Worm (Caenorhabditis elegans): Measurements from ENCODE around the gene C54F6.18.

Gene C54F6.18

ce11 chrV:7521304-7521703, 4.5 kb upstream of the C54F6.18 start:
- no peak for TF ChIP-seq unc-62 (GFP tag; optimal IDR thresholded peaks at IDR 0.05)

ce11 chrV:7522279-7522678, 3.5 kb upstream of the C54F6.18 start, which contains the start of gene C54F6.15:
TSS of gene C54F6.15 (minus strand) at chrV:7522379.
- TF ChIP-seq unc-62 (GFP tag; optimal IDR thresholded peaks at IDR 0.05) = no peak

ce11 chrV:7523392-7523791, 2.4 kb upstream of the C54F6.18 start, which contains the start of gene C54F6.6:
TSS of gene C54F6.6 (plus strand) at chrV:7523692.
- no peak for TF ChIP-seq unc-62 (GFP tag; optimal IDR thresholded peaks at IDR 0.05)

- no peak for TF ChIP-seq unc-62 (GFP tag; optimal IDR thresholded peaks at IDR 0.05)
These were observed 1.3 kb upstream of the C54F6.18 start, which contains the start of gene C54F6.20 for ce11 chrV:7524447-7524846. TSS of gene C54F6.20 (plus strand) at chrV:7524747.

- TF ChIP-seq unc-62 (GFP tag; optimal IDR thresholded peaks at IDR 0.05) = no peak
These were observed 1.4 kb downstream of the C54F6.18 start, which contains the start of gene C54F6.17 for ce11 chrV:7527153-7527552. TSS of gene C54F6.17 (plus strand) at chrV:7527453.

- no peak for TF ChIP-seq unc-62 (GFP tag; optimal IDR thresholded peaks at IDR 0.05)
These were observed 3.0 kb downstream of the C54F6.18 start, which contains the start of gene C54F6.5 for ce11 chrV:7528816-7529215. TSS of gene C54F6.5 (plus strand) at chrV:7529116.

- no peak for TF ChIP-seq unc-62 (GFP tag; optimal IDR thresholded peaks at IDR 0.05)
These were observed 4.0 kb downstream of the C54F6.18 start, which contains the start of gene swt-2 for ce11 chrV:7529840-7530239. TSS of gene swt-2 (plus strand) at chrV:7530140.

- TF ChIP-seq unc-62 (GFP tag; optimal IDR thresholded peaks at IDR 0.05) = no peak
These were observed 7.2 kb downstream of the C54F6.18 start, which contains the start of gene C54F6.3 for ce11 chrV:7532947-7533346. TSS of gene C54F6.3 (plus strand) at chrV:7533247.

ce11 chrV:7538018-7538417, 12.2 kb downstream of the C54F6.18 start, which contains the start of gene C54F6.12:
TSS of gene C54F6.12 (minus strand) at chrV:7538118.
- no peak for TF ChIP-seq unc-62 (GFP tag; optimal IDR thresholded peaks at IDR 0.05)

- TF ChIP-seq unc-62 (GFP tag; optimal IDR thresholded peaks at IDR 0.05) = no peak
These were observed 13.2 kb downstream of the C54F6.18 start, which contains the start of gene srh-268 for ce11 chrV:7539015-7539414. TSS of gene srh-268 (plus strand) at chrV:7539315.

- no peak for TF ChIP-seq unc-62 (GFP tag; optimal IDR thresholded peaks at IDR 0.05)
These were observed 17.9 kb downstream of the C54F6.18 start for ce11 chrV:7543728-7544127.

- no peak for TF ChIP-seq unc-62 (GFP tag; optimal IDR thresholded peaks at IDR 0.05)
These were observed 19.4 kb downstream of the C54F6.18 start, which contains the start of the genes C54F6.19 and nhx-3 for ce11 chrV:7545187-7545586. TSS of gene C54F6.19 (plus strand) at chrV:7545487. TSS of gene nhx-3 (minus strand) at chrV:7545523.

ce11 chrV:7547479-7547878, 21.7 kb downstream of the C54F6.18 start, which contains the start of gene ftn-1:
TSS of gene ftn-1 (minus strand) at chrV:7547579.
- no peak for TF ChIP-seq unc-62 (GFP tag; optimal IDR thresholded peaks at IDR 0.05)

ce11 chrV:7548017-7548416, 22.2 kb downstream of the C54F6.18 start:
- TF ChIP-seq unc-62 (GFP tag; optimal IDR thresholded peaks at IDR 0.05) = no peak

- TF ChIP-seq unc-62 (GFP tag; optimal IDR thresholded peaks at IDR 0.05) = no peak
These were observed 26.0 kb downstream of the C54F6.18 start, which contains the start of gene F19F10.3 for ce11 chrV:7551821-7552220. TSS of gene F19F10.3 (plus strand) at chrV:7552121.

ce11 chrV:7553873-7554362, 28.1 kb downstream of the C54F6.18 start, which contains the start of gene ttr-10:
TSS of gene ttr-10 (minus strand) at chrV:7553923.
- no peak for TF ChIP-seq unc-62 (GFP tag; optimal IDR thresholded peaks at IDR 0.05)

ce11 chrV:7555875-7556274, 30.1 kb downstream of the C54F6.18 start:
- no peak for TF ChIP-seq unc-62 (GFP tag; optimal IDR thresholded peaks at IDR 0.05)
